Worm (Caenorhabditis elegans) whole organism, young adult: Measurements from ENCODE around the gene sru-20.
A peak's percentile ranks its signal among the peaks of the same experiment; 100 is the strongest.

ENCODE experiments used
- B0019.2 ChIP-seq: fragments of 200-800 bp; sonication (Bioruptor generic); conservative IDR thresholded peaks from 2 replicates; pipeline ENCODE4 v1.3.6; 2022; ENCODE audit warnings: missing genetic modification reagents, missing genetic modification characterization, missing compliant biosample characterization
- B0035.1 ChIP-seq: sonication (generic microtip); optimal IDR thresholded peaks from 2 replicates; lab custom pipeline; 2016; ENCODE audit warnings: missing genetic modification characterization, mild to moderate bottlenecking, missing compliant biosample characterization, missing genotype, missing genetic modification reagents
- B0261.1 ChIP-seq: sonication (generic microtip); optimal IDR thresholded peaks from 2 replicates; lab custom pipeline; 2016; ENCODE audit warnings: mild to moderate bottlenecking, missing genetic modification characterization, moderate library complexity, missing compliant biosample characterization
- F37B4.10 ChIP-seq: fragments of 200-800 bp; sonication (Bioruptor generic); IDR thresholded peaks from 2 replicates; pipeline ENCODE4 v1.3.6; 2022; ENCODE audit warnings: missing genetic modification characterization, missing compliant biosample characterization
- F49E8.2 ChIP-seq: sonication (generic microtip); optimal IDR thresholded peaks from 3 replicates; lab custom pipeline; 2017; ENCODE audit warnings: missing genetic modification characterization, mild to moderate bottlenecking, missing compliant biosample characterization, antibody characterized with exemption, moderate library complexity; ENCODE audit not compliant: insufficient read depth
- F52B5.7 ChIP-seq: sonication (generic microtip); optimal IDR thresholded peaks from 2 replicates; lab custom pipeline; 2016; ENCODE audit warnings: mild to moderate bottlenecking, missing genetic modification characterization, missing compliant biosample characterization
- F55B11.4 ChIP-seq: sonication (generic microtip); optimal IDR thresholded peaks from 2 replicates; lab custom pipeline; 2016; ENCODE audit warnings: missing compliant biosample characterization, missing genetic modification characterization, borderline replicate concordance; ENCODE audit not compliant: insufficient read depth
- K12H6.12 ChIP-seq: fragments of 200-800 bp; sonication (Bioruptor generic); optimal IDR thresholded peaks from 2 replicates; lab custom pipeline; 2018; ENCODE audit warnings: mild to moderate bottlenecking, missing genetic modification characterization, missing compliant biosample characterization
- T26A5.8 ChIP-seq: sonication (generic microtip); optimal IDR thresholded peaks from 2 replicates; lab custom pipeline; 2016; ENCODE audit warnings: missing genetic modification characterization, missing compliant biosample characterization
- Y53F4B.3 ChIP-seq: fragments of 200-800 bp; sonication (Bioruptor generic); IDR thresholded peaks from 2 replicates; pipeline ENCODE4 v1.3.6; 2022; ENCODE audit warnings: missing genetic modification reagents, missing genetic modification characterization, missing compliant biosample characterization
- Y56A3A.18 ChIP-seq: fragments of 200-800 bp; sonication (Bioruptor generic); IDR thresholded peaks from 2 replicates; pipeline ENCODE4 v1.3.6; 2022; ENCODE audit warnings: missing genetic modification reagents, missing genetic modification characterization, missing compliant biosample characterization
- ZK185.1 ChIP-seq: sonication (generic microtip); optimal IDR thresholded peaks from 2 replicates; lab custom pipeline; 2016; ENCODE audit warnings: mild to moderate bottlenecking, missing genetic modification characterization, missing compliant biosample characterization; ENCODE audit not compliant: poor library complexity, severe bottlenecking
- akir-1 ChIP-seq: fragments of 200-800 bp; sonication (Bioruptor generic); optimal IDR thresholded peaks from 2 replicates; lab custom pipeline; 2018; ENCODE audit warnings: mild to moderate bottlenecking, missing genetic modification characterization, moderate library complexity, missing compliant biosample characterization
- athp-1 ChIP-seq: sonication (generic microtip); optimal IDR thresholded peaks from 2 replicates; lab custom pipeline; 2017; ENCODE audit warnings: mild to moderate bottlenecking, missing genetic modification characterization, missing compliant biosample characterization
- attf-3 ChIP-seq: fragments of 200-800 bp; sonication (Bioruptor generic); conservative IDR thresholded peaks from 2 replicates; pipeline ENCODE4 v1.3.6; 2022; ENCODE audit warnings: missing genetic modification reagents, missing genetic modification characterization, missing compliant biosample characterization
- attf-5 ChIP-seq: fragments of 200-800 bp; sonication (Bioruptor generic); optimal IDR thresholded peaks from 2 replicates; lab custom pipeline; 2018; ENCODE audit warnings: mild to moderate bottlenecking, missing genetic modification characterization, missing compliant biosample characterization
- attf-6 ChIP-seq: fragments of 200-800 bp; sonication (Bioruptor generic); IDR thresholded peaks from 2 replicates; pipeline ENCODE4 v1.3.6; 2022; ENCODE audit warnings: missing genetic modification reagents, missing genetic modification characterization, missing compliant biosample characterization
- bed-1 ChIP-seq: fragments of 200-800 bp; sonication (Bioruptor generic); IDR thresholded peaks from 2 replicates; pipeline ENCODE4 v1.3.6; 2022; ENCODE audit warnings: missing genetic modification reagents, missing genetic modification characterization, missing compliant biosample characterization
- bed-2 ChIP-seq: fragments of 200-800 bp; sonication (Bioruptor generic); IDR thresholded peaks from 2 replicates; pipeline ENCODE4 v1.3.6; 2022; ENCODE audit warnings: missing genetic modification reagents, missing genetic modification characterization, missing compliant biosample characterization
- ceh-100 ChIP-seq: fragments of 200-800 bp; sonication (Bioruptor generic); IDR thresholded peaks from 2 replicates; pipeline ENCODE4 v1.3.6; 2022; ENCODE audit warnings: missing genetic modification reagents, missing genetic modification characterization, missing compliant biosample characterization
- ceh-40 ChIP-seq: fragments of 200-800 bp; sonication (Bioruptor generic); IDR thresholded peaks from 2 replicates; pipeline ENCODE4 v1.3.6; 2022; ENCODE audit warnings: missing genetic modification characterization, missing compliant biosample characterization
- ceh-58 ChIP-seq: fragments of 200-800 bp; sonication (Bioruptor generic); IDR thresholded peaks from 2 replicates; pipeline ENCODE4 v1.3.6; 2022; ENCODE audit warnings: missing genetic modification characterization, missing compliant biosample characterization
- egrh-3 ChIP-seq: fragments of 200-800 bp; sonication (Bioruptor generic); IDR thresholded peaks from 2 replicates; pipeline ENCODE4 v1.3.6; 2022; ENCODE audit warnings: missing genetic modification reagents, missing genetic modification characterization, missing compliant biosample characterization
- ekl-4 ChIP-seq: fragments of 200-800 bp; sonication (Bioruptor generic); IDR thresholded peaks from 2 replicates; pipeline ENCODE4 v1.3.6; 2022; ENCODE audit warnings: missing genetic modification reagents, missing genetic modification characterization, missing compliant biosample characterization
- gei-17 ChIP-seq: fragments of 200-800 bp; sonication (Bioruptor generic); optimal IDR thresholded peaks from 2 replicates; lab custom pipeline; 2018; ENCODE audit warnings: mild to moderate bottlenecking, missing genetic modification characterization, missing compliant biosample characterization
- hmg-1.2 ChIP-seq: fragments of 200-800 bp; sonication (Bioruptor generic); IDR thresholded peaks from 2 replicates; pipeline ENCODE4 v1.3.6; 2022; ENCODE audit warnings: missing genetic modification reagents, missing genetic modification characterization, missing compliant biosample characterization
- hmg-20 ChIP-seq: fragments of 200-800 bp; sonication (Bioruptor generic); IDR thresholded peaks from 2 replicates; pipeline ENCODE4 v1.3.6; 2022; ENCODE audit warnings: missing genetic modification reagents, missing genetic modification characterization, missing compliant biosample characterization
- lin-40 ChIP-seq: sonication (generic microtip); optimal IDR thresholded peaks from 2 replicates; lab custom pipeline; 2016; ENCODE audit warnings: missing genetic modification characterization, mild to moderate bottlenecking, missing compliant biosample characterization, missing genotype, missing genetic modification reagents
- mcd-1 ChIP-seq: fragments of 200-800 bp; sonication (Bioruptor generic); IDR thresholded peaks from 2 replicates; pipeline ENCODE4 v1.3.6; 2022; ENCODE audit warnings: missing genetic modification reagents, missing genetic modification characterization, missing compliant biosample characterization
- mes-4 ChIP-seq: sonication (generic microtip); optimal IDR thresholded peaks from 2 replicates; lab custom pipeline; 2016; ENCODE audit warnings: missing genotype, missing genetic modification characterization, missing compliant biosample characterization
- mxl-1 ChIP-seq: sonication (generic microtip); optimal IDR thresholded peaks from 2 replicates; lab custom pipeline; 2016; ENCODE audit warnings: missing genetic modification characterization, missing compliant biosample characterization
- nhr-120 ChIP-seq: fragments of 200-800 bp; sonication (Bioruptor generic); IDR thresholded peaks from 2 replicates; pipeline ENCODE4 v1.3.6; 2022; ENCODE audit warnings: missing genetic modification characterization, missing compliant biosample characterization
- nhr-90 ChIP-seq: sonication (generic microtip); optimal IDR thresholded peaks from 2 replicates; lab custom pipeline; 2016; ENCODE audit warnings: missing genotype, mild to moderate bottlenecking, missing genetic modification characterization, missing compliant biosample characterization
- rcor-1 ChIP-seq: fragments of 200-800 bp; sonication (Bioruptor generic); IDR thresholded peaks from 2 replicates; pipeline ENCODE4 v1.3.6; 2022; ENCODE audit warnings: missing genetic modification reagents, missing genetic modification characterization, missing compliant biosample characterization
- repo-1 ChIP-seq: sonication (generic microtip); optimal IDR thresholded peaks from 2 replicates; lab custom pipeline; 2017; ENCODE audit warnings: mild to moderate bottlenecking, missing genetic modification characterization, missing compliant biosample characterization
- snpc-1.3 ChIP-seq: sonication (generic microtip); optimal IDR thresholded peaks from 2 replicates; lab custom pipeline; 2017; ENCODE audit warnings: missing genetic modification characterization, mild to moderate bottlenecking, missing compliant biosample characterization, antibody characterized with exemption, moderate library complexity, missing genotype, missing genetic modification reagents; ENCODE audit not compliant: insufficient read depth
- snpc-4 ChIP-seq, 5 experiments: fragments of 150-350 bp in 1 of 5; sonication (generic microtip) in 4 of 5; optimal IDR thresholded peaks; 2 replicates each; lab custom pipeline; 2014 to 2018; ENCODE audit warnings: missing genetic modification characterization in 5 of 5, missing biosample characterization in 3 of 5, antibody characterized with exemption in 2 of 5, mild to moderate bottlenecking in 2 of 5, missing compliant biosample characterization in 2 of 5, missing genotype in 2 of 5, moderate library complexity in 2 of 5, missing genetic modification reagents in 1 of 5
- somi-1 ChIP-seq: fragments of 200-800 bp; sonication (Bioruptor generic); optimal IDR thresholded peaks from 2 replicates; lab custom pipeline; 2018; ENCODE audit warnings: mild to moderate bottlenecking, missing genetic modification characterization, missing compliant biosample characterization
- tbx-9 ChIP-seq: sonication (generic microtip); optimal IDR thresholded peaks from 2 replicates; lab custom pipeline; 2016; ENCODE audit warnings: borderline replicate concordance, missing genetic modification characterization, inconsistent platforms, missing compliant biosample characterization
- unc-62 ChIP-seq: fragments of 150-350 bp; optimal IDR thresholded peaks from 2 replicates; lab custom pipeline; 2014; ENCODE audit warnings: missing biosample characterization, missing genetic modification reagents, missing genetic modification characterization
- xnd-1 ChIP-seq: sonication (generic microtip); optimal IDR thresholded peaks from 2 replicates; lab custom pipeline; 2016; ENCODE audit warnings: missing genotype, missing genetic modification reagents, missing genetic modification characterization, missing compliant biosample characterization
- ztf-25 ChIP-seq: fragments of 200-800 bp; sonication (Bioruptor generic); IDR thresholded peaks from 2 replicates; pipeline ENCODE4 v1.3.6; 2022; ENCODE audit warnings: missing genetic modification reagents, missing genetic modification characterization, missing compliant biosample characterization

The sru-20 gene

DNA sequence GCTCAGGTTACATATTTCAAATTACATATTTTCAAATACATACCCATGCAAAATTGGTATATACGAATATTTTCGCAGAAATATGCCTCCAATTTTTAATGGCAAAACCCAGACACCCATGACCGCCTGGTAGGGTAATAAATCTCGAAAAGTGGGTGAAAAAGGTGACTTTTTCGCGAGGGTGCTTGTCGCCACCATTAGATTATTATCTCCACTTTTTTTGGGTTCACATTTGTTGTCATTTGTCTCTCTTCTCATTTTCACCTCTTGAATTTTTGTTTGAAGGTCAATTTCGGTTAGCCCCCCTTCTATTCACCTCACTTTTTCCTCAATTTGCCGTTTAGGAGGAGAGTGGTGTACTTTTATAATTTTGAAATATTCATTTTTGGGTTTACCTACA is 44.9 kb downstream of the sru-20 start:
- TF ChIP-seq F37B4.10 (GFP tag; lab: Robert Waterston, UW), result no peak
- no peak for TF ChIP-seq ceh-40
- no peak for TF ChIP-seq hmg-20 (GFP tag; lab: Robert Waterston, UW)
- TF ChIP-seq attf-3 (GFP tag; lab: Robert Waterston, UW), result no peak
- TF ChIP-seq B0035.1, result no peak
- TF ChIP-seq Y53F4B.3 (GFP tag; lab: Robert Waterston, UW), result no peak
- TF ChIP-seq bed-1 (GFP tag; lab: Robert Waterston, UW), result no peak
- no peak for TF ChIP-seq attf-6 (GFP tag; lab: Robert Waterston, UW)
- TF ChIP-seq snpc-1.3, result no peak
- no peak for TF ChIP-seq hmg-1.2 (GFP tag; lab: Robert Waterston, UW)
- no peak for TF ChIP-seq akir-1 (GFP tag; lab: Kevin White, UChicago)
- no peak for TF ChIP-seq F49E8.2 (tag; lab: Kevin White, UChicago)
- no peak for TF ChIP-seq ZK185.1 (tag; lab: Kevin White, UChicago)
- no peak for TF ChIP-seq lin-40 (tag; lab: Kevin White, UChicago)
- TF ChIP-seq ekl-4 (GFP tag; lab: Robert Waterston, UW), result no peak
- no peak for TF ChIP-seq ztf-25
- no peak for TF ChIP-seq T26A5.8
- no peak for TF ChIP-seq K12H6.12 (tag; lab: Kevin White, UChicago)

DNA sequence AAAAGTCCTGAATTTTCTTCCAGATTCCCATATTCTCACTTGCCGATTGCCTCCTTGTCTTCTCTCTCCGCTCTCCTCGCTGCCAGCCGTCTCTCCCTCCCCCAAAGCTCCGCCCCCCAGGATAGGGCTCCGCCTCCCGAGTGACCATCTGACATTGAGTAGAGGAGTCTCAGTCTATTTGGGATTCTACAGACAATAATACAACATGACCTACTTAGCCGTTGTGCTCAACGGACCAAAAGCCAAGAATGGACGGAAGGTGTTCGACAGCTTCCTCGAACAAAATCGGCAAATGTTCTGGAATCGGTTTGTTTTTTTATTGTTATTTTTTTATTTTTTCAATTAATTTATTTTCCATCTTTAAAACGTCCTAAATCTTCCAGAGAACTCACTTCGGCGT is 46.7 kb downstream of the sru-20 start, which contains the start of gene ham-1:
Gene ham-1, plus strand, starts transcription at position 173 of the 400 bp plus-strand sequence.
- TF ChIP-seq egrh-3 (GFP tag; lab: Robert Waterston, UW) (peak; percentile 23; the same call in 1 of the 2 replicates), somi-1 (GFP tag; lab: Kevin White, UChicago) (no peak)

DNA sequence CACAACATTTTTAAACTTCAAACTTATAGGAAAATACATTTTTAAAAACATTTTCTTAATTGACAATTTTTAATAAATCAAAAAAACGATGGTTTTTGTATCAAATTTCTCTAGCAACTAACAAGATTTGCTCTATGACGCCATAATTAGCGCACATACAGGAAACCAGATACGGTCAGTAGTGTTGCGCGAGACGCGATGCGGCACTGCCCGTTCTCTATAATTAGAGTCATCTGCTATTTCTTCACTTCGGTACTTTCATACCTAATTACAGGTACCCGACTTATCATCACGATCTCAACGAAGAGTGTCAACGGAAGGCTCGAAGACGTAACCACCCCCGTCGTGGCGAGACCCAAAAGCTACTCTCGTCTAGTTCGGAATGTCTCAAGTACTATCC is 49.3 kb downstream of the sru-20 start:
- TF ChIP-seq mcd-1 (GFP tag; lab: Robert Waterston, UW) (no peak), rcor-1 (GFP tag; lab: Robert Waterston, UW) (no peak), B0261.1 (tag; lab: Kevin White, UChicago) (no peak), repo-1 (no peak), Y53F4B.3 (GFP tag; lab: Robert Waterston, UW) (no peak), ceh-100 (no peak), mxl-1 (tag; lab: Kevin White, UChicago) (no peak), snpc-4 (GFP tag; optimal IDR thresholded peaks at IDR 0.05; lab: Kevin White, UChicago) (no peak), snpc-4 (tag; optimal IDR thresholded peaks at IDR 0.05; lab: Kevin White, UChicago) (no peak), F55B11.4 (tag; lab: Kevin White, UChicago) (no peak), B0019.2 (no peak), nhr-90 (tag; lab: Kevin White, UChicago) (no peak), attf-5 (GFP tag; lab: Kevin White, UChicago) (no peak)
- TF ChIP-seq, all 124 proteins: peak for 0

DNA sequence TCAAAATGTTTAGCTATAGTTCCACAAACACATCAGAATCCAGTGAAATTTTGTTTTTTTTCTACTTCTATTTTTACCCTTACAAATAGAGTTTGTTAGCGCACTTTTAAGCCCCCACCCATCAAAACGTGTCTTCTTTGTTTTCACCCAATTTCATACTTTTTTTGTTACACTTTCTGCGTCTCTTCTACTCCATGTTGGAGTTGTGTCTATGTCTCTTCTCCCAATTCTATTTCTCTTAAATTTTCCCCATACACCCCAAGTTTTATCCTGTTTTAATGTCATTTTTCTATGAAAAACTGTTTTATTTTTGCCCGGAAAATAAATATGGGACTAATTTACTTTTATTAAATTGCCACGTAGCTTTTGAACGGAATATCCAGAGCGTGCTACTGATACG is 50.1 kb downstream of the sru-20 start:
- TF ChIP-seq hmg-1.2 (GFP tag; lab: Robert Waterston, UW) (peak; percentile 64; the same call in 1 of the 2 replicates), B0035.1 (no peak)
- TF ChIP-seq, all 124 proteins: peak for 1

DNA sequence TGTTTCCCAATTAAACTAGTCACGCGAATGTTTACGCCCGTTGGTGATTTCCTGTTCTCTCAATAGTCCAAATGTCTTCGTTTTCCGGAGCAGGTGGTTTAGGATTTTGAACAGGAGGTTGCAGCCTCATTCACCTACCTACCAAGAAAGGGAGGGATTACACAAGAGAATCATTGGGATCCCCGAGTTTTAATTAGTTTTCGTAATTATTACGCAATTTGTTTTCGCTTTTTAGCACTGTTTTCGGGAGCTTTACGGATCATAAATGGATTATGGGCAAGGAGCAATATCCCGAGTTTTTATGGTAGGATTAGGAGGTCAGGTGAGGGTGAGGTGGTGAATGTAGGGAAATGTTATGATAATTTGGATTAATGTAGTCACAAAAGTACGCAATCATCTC is 50.6 kb downstream of the sru-20 start:
- no peak for TF ChIP-seq egrh-3 (GFP tag; lab: Robert Waterston, UW)
- no peak for TF ChIP-seq gei-17 (GFP tag; lab: Kevin White, UChicago)
- TF ChIP-seq xnd-1 (tag; lab: Kevin White, UChicago), result no peak
- no peak for TF ChIP-seq mes-4 (tag; lab: Kevin White, UChicago)
- TF ChIP-seq Y56A3A.18 (GFP tag; lab: Robert Waterston, UW), result no peak
- no peak for TF ChIP-seq athp-1 (tag; lab: Kevin White, UChicago)
- TF ChIP-seq nhr-120 (GFP tag; lab: Robert Waterston, UW), result no peak
- no peak for TF ChIP-seq unc-62 (GFP tag; lab: Kevin White, UChicago)
- no peak for TF ChIP-seq bed-2 (GFP tag; lab: Robert Waterston, UW)
- TF ChIP-seq tbx-9 (tag; lab: Kevin White, UChicago), result no peak
- no peak for TF ChIP-seq ceh-58 (GFP tag; lab: Robert Waterston, UW)
- TF ChIP-seq F55B11.4 (tag; lab: Kevin White, UChicago), result no peak
- TF ChIP-seq somi-1 (GFP tag; lab: Kevin White, UChicago), result no peak
- TF ChIP-seq ceh-40, result no peak
- no peak for TF ChIP-seq F52B5.7
- TF ChIP-seq hmg-1.2 (GFP tag; lab: Robert Waterston, UW), result no peak
- TF ChIP-seq bed-1 (GFP tag; lab: Robert Waterston, UW), result no peak
